Worm (Caenorhabditis elegans) whole organism, L2 larva: Measurements from ENCODE around the gene mec-4.

Experiments
- C34F6.9 ChIP-seq: fragments of 150-350 bp; optimal IDR thresholded peaks from 2 replicates; lab custom pipeline; 2014; ENCODE audit warnings: missing biosample characterization, missing genetic modification characterization
- ama-1 ChIP-seq: fragments of 150-350 bp; optimal IDR thresholded peaks from 2 replicates; lab custom pipeline; 2018; ENCODE audit warnings: inconsistent platforms
- lin-11 ChIP-seq: fragments of 150-350 bp; sonication (generic microtip); optimal IDR thresholded peaks from 2 replicates; lab custom pipeline; 2014; ENCODE audit warnings: missing biosample characterization, missing genetic modification characterization, inconsistent platforms, mixed read lengths
- mab-5 ChIP-seq: fragments of 150-350 bp; optimal IDR thresholded peaks from 2 replicates; lab custom pipeline; 2014; ENCODE audit warnings: missing biosample characterization, missing genetic modification characterization
- mbf-1 ChIP-seq: sonication (generic microtip); optimal IDR thresholded peaks from 2 replicates; lab custom pipeline; 2017; ENCODE audit warnings: missing biosample characterization, missing genetic modification characterization
- nhr-129 ChIP-seq: fragments of 150-350 bp; optimal IDR thresholded peaks from 2 replicates; lab custom pipeline; 2014; ENCODE audit warnings: missing biosample characterization, missing genetic modification characterization
- nhr-237 ChIP-seq: fragments of 150-350 bp; optimal IDR thresholded peaks from 2 replicates; lab custom pipeline; 2014; ENCODE audit warnings: missing biosample characterization, missing genetic modification characterization
- nhr-77 ChIP-seq: fragments of 150-350 bp; optimal IDR thresholded peaks from 2 replicates; lab custom pipeline; 2014; ENCODE audit warnings: missing biosample characterization, missing genetic modification characterization
- sem-4 ChIP-seq: fragments of 150-350 bp; optimal IDR thresholded peaks from 2 replicates; lab custom pipeline; 2014; ENCODE audit warnings: missing biosample characterization, missing genetic modification reagents, missing genetic modification characterization
- unc-55 ChIP-seq: fragments of 150-350 bp; sonication (generic microtip); optimal IDR thresholded peaks from 3 replicates; lab custom pipeline; 2014; ENCODE audit warnings: missing biosample characterization, missing genetic modification reagents, missing genetic modification characterization
- ztf-1 ChIP-seq: fragments of 200-800 bp; sonication (Bioruptor generic); conservative IDR thresholded peaks from 2 replicates; pipeline ENCODE4 v1.3.6; 2022; ENCODE audit warnings: missing genetic modification characterization, missing compliant biosample characterization
- ztf-11 ChIP-seq: sonication (generic microtip); optimal IDR thresholded peaks from 2 replicates; lab custom pipeline; 2017; ENCODE audit warnings: missing biosample characterization, missing genetic modification characterization

The mec-4 gene

DNA sequence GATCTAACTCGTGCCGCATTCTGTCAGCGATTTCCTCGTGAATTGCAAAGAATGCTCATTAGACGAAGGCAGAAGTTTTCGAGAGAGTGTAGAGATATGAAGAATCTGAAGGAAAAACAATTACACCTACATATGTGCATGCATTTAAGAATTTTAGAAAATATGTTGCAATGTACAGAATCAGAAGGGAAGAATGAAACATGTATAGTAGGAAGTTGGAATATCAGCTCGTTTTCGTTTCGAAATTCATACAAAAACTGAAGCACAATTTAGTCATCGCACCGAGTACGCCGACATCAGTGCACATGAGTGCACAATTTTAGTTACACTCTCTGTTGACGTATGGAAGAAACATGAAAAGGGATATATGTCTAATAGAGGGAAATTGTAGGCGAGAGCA is 52.4 kb downstream of the mec-4 start, which contains the start of gene C10E2.5:
Gene C10E2.5, minus strand, starts transcription at position 101 of the 400 bp plus-strand sequence.
- TF ChIP-seq lin-11, result no peak
- TF ChIP-seq ztf-1 (GFP tag; lab: Robert Waterston, UW), result no peak
- TF ChIP-seq sem-4 (tag; lab: Kevin White, UChicago), result no peak
- TF ChIP-seq mab-5 (tag; lab: Kevin White, UChicago), result no peak
- no peak for TF ChIP-seq nhr-77 (tag; lab: Kevin White, UChicago)
- no peak for TF ChIP-seq ztf-11
- no peak for TF ChIP-seq C34F6.9
- TF ChIP-seq nhr-129, result no peak
- no peak for TF ChIP-seq mbf-1 (tag; lab: Kevin White, UChicago)
- TF ChIP-seq unc-55 (GFP tag; lab: Kevin White, UChicago), result no peak
- TF ChIP-seq nhr-237 (tag; lab: Kevin White, UChicago), result no peak
- TF ChIP-seq ama-1, result no peak
